Worm (Caenorhabditis elegans): ENCODE results near the gene T25E12.16.

The T25E12.16 gene

ce11 chrV:16744783-16745182 lies 11.2 kb upstream of the T25E12.16 start:
- no peak for TF ChIP-seq sox-2 (GFP tag; IDR thresholded peaks at IDR 0.05)
- no peak for TF ChIP-seq unc-3 (GFP tag; conservative IDR thresholded peaks at IDR 0.05)
- no peak for TF ChIP-seq unc-3 (tag; optimal IDR thresholded peaks at IDR 0.05)
- TF ChIP-seq unc-42 (tag; optimal IDR thresholded peaks at IDR 0.05) = no peak
- TF ChIP-seq tbx-2 (tag; optimal IDR thresholded peaks at IDR 0.05) = no peak
- TF ChIP-seq T23F11.4 (GFP tag; optimal IDR thresholded peaks at IDR 0.05) = no peak
- no peak for TF ChIP-seq hlh-30 (tag; optimal IDR thresholded peaks at IDR 0.05; ENCODE audit: insufficient read depth)
- no peak for TF ChIP-seq pha-4 (tag; optimal IDR thresholded peaks at IDR 0.05)
- no peak for TF ChIP-seq F13H6.1 (tag; optimal IDR thresholded peaks at IDR 0.05)
- TF ChIP-seq pha-2 (tag; optimal IDR thresholded peaks at IDR 0.05) = no peak
- no peak for TF ChIP-seq gmeb-2 (tag; optimal IDR thresholded peaks at IDR 0.05)
- no peak for TF ChIP-seq ceh-14 (tag; optimal IDR thresholded peaks at IDR 0.05)

DNA sequence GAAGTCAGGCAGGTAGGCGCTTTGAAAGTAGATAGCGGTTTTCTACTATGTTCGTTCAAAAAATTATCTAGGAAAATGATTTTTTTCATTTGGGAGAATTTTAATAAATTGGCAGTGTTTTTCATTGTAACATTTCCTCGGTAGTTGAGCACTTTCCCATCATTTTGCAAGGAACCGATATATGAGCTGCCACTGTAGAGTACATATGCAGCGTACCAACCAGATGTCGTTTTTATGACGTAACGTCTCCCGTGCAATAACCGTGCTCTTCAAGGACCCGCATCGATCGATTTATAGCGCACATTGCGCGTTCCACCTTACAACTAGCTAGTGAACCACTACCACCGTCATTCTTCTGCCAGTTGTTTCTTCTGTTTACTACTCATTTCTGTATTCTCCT lies 8.5 kb upstream of the T25E12.16 start, which contains the start of gene T25E12.6:
Gene T25E12.6 (plus strand): TSS at position 301 of the 400 bp plus-strand sequence.
- no peak for TF ChIP-seq odd-2 (tag; optimal IDR thresholded peaks at IDR 0.05)
- TF ChIP-seq pha-4 (tag; optimal IDR thresholded peaks at IDR 0.05) = no peak
- TF ChIP-seq nhr-11 (tag; optimal IDR thresholded peaks at IDR 0.05) = no peak
- no peak for TF ChIP-seq ref-2 (tag; optimal IDR thresholded peaks at IDR 0.05)
- TF ChIP-seq ceh-14 (tag; optimal IDR thresholded peaks at IDR 0.05) = no peak
- TF ChIP-seq tbx-2 (tag; optimal IDR thresholded peaks at IDR 0.05) = no peak
- TF ChIP-seq ceh-9 (tag; optimal IDR thresholded peaks at IDR 0.05) = no peak
- TF ChIP-seq ceh-30 (tag; optimal IDR thresholded peaks at IDR 0.05) = no peak
- no peak for TF ChIP-seq hlh-8 (tag; optimal IDR thresholded peaks at IDR 0.05)
- TF ChIP-seq ceh-2 (tag; optimal IDR thresholded peaks at IDR 0.05) = no peak
- TF ChIP-seq che-1 (tag; optimal IDR thresholded peaks at IDR 0.05) = no peak
- no peak for TF ChIP-seq eyg-1 (tag; optimal IDR thresholded peaks at IDR 0.05)
- no peak for TF ChIP-seq pqm-1 (tag; optimal IDR thresholded peaks at IDR 0.05)

ce11 chrV:16739100-16739499 lies 5.5 kb upstream of the T25E12.16 start, which contains the start of the genes clec-29 and clec-39:
Gene clec-29, minus strand, starts transcription at chrV:16739200.
Gene clec-39, plus strand, starts transcription at chrV:16739268.
- TF ChIP-seq Y22D7AL.16 (tag; optimal IDR thresholded peaks at IDR 0.05) (no peak), nfya-1 (tag; optimal IDR thresholded peaks at IDR 0.05) (no peak), C08G9.2 (tag; optimal IDR thresholded peaks at IDR 0.05) (no peak), ets-4 (tag; optimal IDR thresholded peaks at IDR 0.05) (no peak), ceh-9 (tag; optimal IDR thresholded peaks at IDR 0.05) (no peak), ceh-48 (tag; optimal IDR thresholded peaks at IDR 0.05) (no peak), dve-1 (tag; optimal IDR thresholded peaks at IDR 0.05) (no peak)

DNA sequence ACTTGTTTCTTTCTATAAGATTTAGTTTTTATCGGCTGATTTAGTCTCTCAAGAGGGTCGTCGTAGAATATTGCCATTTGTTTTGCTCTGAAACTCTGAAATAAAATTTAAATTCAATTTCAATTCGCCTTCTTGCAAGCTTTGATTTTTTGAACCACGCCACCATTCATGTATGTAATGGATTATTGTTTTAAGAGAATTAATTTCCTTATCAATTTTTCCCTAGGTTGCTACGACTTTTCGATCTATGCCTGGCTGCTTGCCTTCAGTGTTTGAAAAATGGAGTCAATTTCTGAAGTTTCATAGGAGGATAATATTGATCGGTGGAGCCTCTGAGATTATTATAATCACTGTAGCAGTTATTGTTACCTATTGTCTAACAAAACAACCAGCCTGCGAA lies 1.9 kb upstream of the T25E12.16 start, which contains the start of the genes clec-38 and clec-34:
Gene clec-38 (minus strand): TSS at position 101 of the 400 bp plus-strand sequence.
Gene clec-34 (plus strand): TSS at position 248 of the 400 bp plus-strand sequence.
- TF ChIP-seq T23F11.4 (GFP tag; optimal IDR thresholded peaks at IDR 0.05) (no peak), madf-2 (tag; optimal IDR thresholded peaks at IDR 0.05) (no peak), ceh-19 (GFP tag; optimal IDR thresholded peaks at IDR 0.05) (no peak), pha-4 (tag; optimal IDR thresholded peaks at IDR 0.05) (no peak), ets-4 (tag; optimal IDR thresholded peaks at IDR 0.05) (no peak), ceh-30 (tag; optimal IDR thresholded peaks at IDR 0.05) (no peak), mec-3 (tag; optimal IDR thresholded peaks at IDR 0.05; ENCODE audit: borderline replicate concordance) (no peak), npax-4 (tag; optimal IDR thresholded peaks at IDR 0.05) (no peak), syd-9 (tag; optimal IDR thresholded peaks at IDR 0.05) (no peak), rnt-1 (tag; optimal IDR thresholded peaks at IDR 0.05) (no peak), ceh-2 (tag; optimal IDR thresholded peaks at IDR 0.05) (no peak), hlh-6 (tag; optimal IDR thresholded peaks at IDR 0.05) (no peak)

ce11 chrV:16731600-16731999 lies 2.0 kb downstream of the T25E12.16 start, which contains the start of gene srz-100:
Gene srz-100, plus strand, starts transcription at chrV:16731900.
- TF ChIP-seq T23F11.4 (GFP tag; optimal IDR thresholded peaks at IDR 0.05) (no peak), elt-4 (tag; optimal IDR thresholded peaks at IDR 0.05) (no peak), C08G9.2 (tag; optimal IDR thresholded peaks at IDR 0.05) (no peak), pha-2 (tag; optimal IDR thresholded peaks at IDR 0.05) (no peak), nfya-1 (tag; optimal IDR thresholded peaks at IDR 0.05) (no peak)

Measured in whole organism, late embryonic.